Worm (Caenorhabditis elegans) whole organism, late embryonic: ENCODE data around the gene F47G3.3.

ENCODE experiments used
- F13H6.1 ChIP-seq: sonication (generic microtip); optimal IDR thresholded peaks from 2 replicates; lab custom pipeline; 2016; ENCODE audit warnings: missing genetic modification characterization, missing compliant biosample characterization
- T23F11.4 ChIP-seq: fragments of 200-800 bp; sonication (Bioruptor generic); optimal IDR thresholded peaks from 2 replicates; lab custom pipeline; 2018; ENCODE audit warnings: mild to moderate bottlenecking, missing genetic modification characterization, missing compliant biosample characterization
- Y22D7AL.16 ChIP-seq: sonication (generic microtip); optimal IDR thresholded peaks from 2 replicates; lab custom pipeline; 2016; ENCODE audit warnings: missing genetic modification characterization, missing compliant biosample characterization
- ahr-1 ChIP-seq: sonication (generic microtip); optimal IDR thresholded peaks from 2 replicates; lab custom pipeline; 2016; ENCODE audit warnings: missing genetic modification characterization, missing compliant biosample characterization
- ama-1 ChIP-seq: fragments of 150-350 bp; optimal IDR thresholded peaks from 2 replicates; lab custom pipeline; 2014
- ceh-14 ChIP-seq: sonication (generic microtip); optimal IDR thresholded peaks from 2 replicates; lab custom pipeline; 2016; ENCODE audit warnings: missing genotype, missing genetic modification characterization, missing compliant biosample characterization
- ceh-19 ChIP-seq: fragments of 200-800 bp; sonication (Bioruptor generic); optimal IDR thresholded peaks from 2 replicates; lab custom pipeline; 2018; ENCODE audit warnings: mild to moderate bottlenecking, missing genetic modification characterization, missing compliant biosample characterization
- ceh-22 ChIP-seq: sonication (generic microtip); optimal IDR thresholded peaks from 2 replicates; lab custom pipeline; 2017; ENCODE audit warnings: missing biosample characterization, missing genetic modification characterization
- ceh-6 ChIP-seq: fragments of 200-800 bp; sonication (Bioruptor generic); optimal IDR thresholded peaks from 2 replicates; lab custom pipeline; 2018; ENCODE audit warnings: mild to moderate bottlenecking, missing genetic modification characterization, missing compliant biosample characterization
- dmd-4 ChIP-seq: sonication (generic microtip); optimal IDR thresholded peaks from 2 replicates; lab custom pipeline; 2016; ENCODE audit warnings: borderline replicate concordance, missing genetic modification characterization, missing compliant biosample characterization
- elt-2 ChIP-seq: sonication (generic microtip); optimal IDR thresholded peaks from 2 replicates; lab custom pipeline; 2016; ENCODE audit warnings: missing genetic modification reagents, missing genetic modification characterization, missing compliant biosample characterization
- fax-1 ChIP-seq: sonication (generic microtip); optimal IDR thresholded peaks from 2 replicates; lab custom pipeline; 2016; ENCODE audit warnings: missing genotype, missing genetic modification characterization, missing compliant biosample characterization
- fkh-6 ChIP-seq: sonication (generic microtip); optimal IDR thresholded peaks from 2 replicates; lab custom pipeline; 2016; ENCODE audit warnings: missing genetic modification characterization, missing compliant biosample characterization
- hlh-15 ChIP-seq: sonication (generic microtip); optimal IDR thresholded peaks from 2 replicates; lab custom pipeline; 2016; ENCODE audit warnings: missing genetic modification characterization, missing compliant biosample characterization
- hlh-30 ChIP-seq: sonication (generic microtip); optimal IDR thresholded peaks from 2 replicates; lab custom pipeline; 2017; ENCODE audit warnings: antibody characterized with exemption, missing genetic modification characterization, missing compliant biosample characterization; ENCODE audit not compliant: insufficient read depth
- hlh-8 ChIP-seq: sonication (generic microtip); optimal IDR thresholded peaks from 2 replicates; lab custom pipeline; 2016; ENCODE audit warnings: missing genotype, missing genetic modification characterization, missing compliant biosample characterization
- madf-2 ChIP-seq: sonication (generic microtip); optimal IDR thresholded peaks from 2 replicates; lab custom pipeline; 2017; ENCODE audit warnings: missing genetic modification characterization, missing compliant biosample characterization
- nhr-11 ChIP-seq: fragments of 150-350 bp; optimal IDR thresholded peaks from 2 replicates; lab custom pipeline; 2014; ENCODE audit warnings: missing biosample characterization, missing genetic modification characterization
- nhr-232 ChIP-seq: sonication (generic microtip); optimal IDR thresholded peaks from 2 replicates; lab custom pipeline; 2016; ENCODE audit warnings: missing genetic modification characterization, missing compliant biosample characterization
- npax-4 ChIP-seq: sonication (generic microtip); optimal IDR thresholded peaks from 2 replicates; lab custom pipeline; 2016; ENCODE audit warnings: missing genetic modification characterization, missing compliant biosample characterization
- odd-2 ChIP-seq: sonication (generic microtip); optimal IDR thresholded peaks from 2 replicates; lab custom pipeline; 2017; ENCODE audit warnings: antibody characterized with exemption, mild to moderate bottlenecking, missing genetic modification characterization, missing compliant biosample characterization
- pax-1 ChIP-seq: fragments of 150-350 bp; optimal IDR thresholded peaks from 2 replicates; lab custom pipeline; 2014; ENCODE audit warnings: missing biosample characterization, missing genetic modification characterization
- pha-2 ChIP-seq: sonication (generic microtip); optimal IDR thresholded peaks from 2 replicates; lab custom pipeline; 2017; ENCODE audit warnings: mild to moderate bottlenecking, missing genetic modification characterization, missing compliant biosample characterization
- pha-4 ChIP-seq: fragments of 150-350 bp; optimal IDR thresholded peaks from 2 replicates; lab custom pipeline; 2018; ENCODE audit warnings: missing biosample characterization, missing genetic modification reagents, missing genetic modification characterization
- pqm-1 ChIP-seq: sonication (generic microtip); optimal IDR thresholded peaks from 2 replicates; lab custom pipeline; 2016; ENCODE audit warnings: missing genetic modification characterization, missing compliant biosample characterization
- ref-2 ChIP-seq: sonication (generic microtip); optimal IDR thresholded peaks from 2 replicates; lab custom pipeline; 2016; ENCODE audit warnings: missing genetic modification characterization, missing compliant biosample characterization
- sdc-2 ChIP-seq: sonication (generic microtip); optimal IDR thresholded peaks from 2 replicates; lab custom pipeline; 2016; ENCODE audit warnings: missing genotype, missing genetic modification characterization, missing compliant biosample characterization
- sox-2 ChIP-seq: fragments of 200-800 bp; sonication (Bioruptor generic); IDR thresholded peaks from 2 replicates; pipeline ENCODE4 v1.3.6; 2022; ENCODE audit warnings: missing genetic modification reagents, missing genetic modification characterization, missing compliant biosample characterization
- sox-4 ChIP-seq: sonication (generic microtip); optimal IDR thresholded peaks from 2 replicates; lab custom pipeline; 2017; ENCODE audit warnings: mild to moderate bottlenecking, missing genetic modification characterization, inconsistent platforms, missing compliant biosample characterization
- tbx-2 ChIP-seq: sonication (generic microtip); optimal IDR thresholded peaks from 2 replicates; lab custom pipeline; 2016; ENCODE audit warnings: missing genetic modification characterization, missing compliant biosample characterization
- tbx-7 ChIP-seq: sonication (generic microtip); optimal IDR thresholded peaks from 2 replicates; lab custom pipeline; 2016; ENCODE audit warnings: missing genotype, missing genetic modification characterization, missing compliant biosample characterization
- unc-42 ChIP-seq: sonication (generic microtip); optimal IDR thresholded peaks from 2 replicates; lab custom pipeline; 2016; ENCODE audit warnings: missing genotype, missing genetic modification characterization, missing compliant biosample characterization
- unc-55 ChIP-seq: sonication (generic microtip); optimal IDR thresholded peaks from 2 replicates; lab custom pipeline; 2017; ENCODE audit warnings: missing biosample characterization, missing genetic modification reagents, missing genetic modification characterization
- unc-86 ChIP-seq: sonication (generic microtip); optimal IDR thresholded peaks from 2 replicates; lab custom pipeline; 2016; ENCODE audit warnings: missing genetic modification characterization, missing compliant biosample characterization

The F47G3.3 gene

ce11 chrX:2375300-2376035 lies at the start of gene F47G3.3:
Gene F47G3.3 (plus strand): TSS chrX:2375985.
- TF ChIP-seq unc-42 (tag; lab: Kevin White, UChicago) (no peak), madf-2 (tag; lab: Kevin White, UChicago) (no peak), sox-4 (tag; lab: Kevin White, UChicago) (no peak), ceh-22 (tag; lab: Kevin White, UChicago) (no peak), unc-86 (tag; lab: Kevin White, UChicago) (no peak), pha-2 (no peak), T23F11.4 (GFP tag; lab: Kevin White, UChicago) (no peak)

DNA sequence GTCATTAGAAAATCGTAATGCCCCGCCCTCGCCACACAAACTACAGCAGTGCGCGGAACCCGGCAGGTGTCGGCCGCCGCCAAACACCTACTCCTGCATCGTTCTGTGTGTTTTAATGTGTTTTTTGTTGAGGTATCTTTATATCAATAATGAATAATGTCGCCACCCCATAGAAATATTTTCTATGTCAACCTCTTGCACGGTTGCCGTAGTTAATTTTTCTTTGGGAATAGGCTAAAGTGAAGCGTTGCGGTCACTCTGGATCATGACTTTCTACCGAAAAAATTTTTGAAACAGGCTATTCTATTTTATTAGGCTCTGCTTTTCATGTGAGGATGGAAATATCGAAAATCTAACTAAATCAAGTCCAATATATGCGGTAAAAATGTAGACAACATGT lies 46.9 kb upstream of the F47G3.3 start:
- no peak for TF ChIP-seq fax-1 (tag; lab: Kevin White, UChicago)
- TF ChIP-seq Y22D7AL.16 (tag; lab: Kevin White, UChicago), result no peak
- peak; percentile 12 for TF ChIP-seq elt-2 (tag; lab: Kevin White, UChicago)
- peak; percentile 16 for TF ChIP-seq tbx-2 (tag; lab: Kevin White, UChicago)
- TF ChIP-seq ama-1 (lab: Kevin White, UChicago), result peak; percentile 69

DNA sequence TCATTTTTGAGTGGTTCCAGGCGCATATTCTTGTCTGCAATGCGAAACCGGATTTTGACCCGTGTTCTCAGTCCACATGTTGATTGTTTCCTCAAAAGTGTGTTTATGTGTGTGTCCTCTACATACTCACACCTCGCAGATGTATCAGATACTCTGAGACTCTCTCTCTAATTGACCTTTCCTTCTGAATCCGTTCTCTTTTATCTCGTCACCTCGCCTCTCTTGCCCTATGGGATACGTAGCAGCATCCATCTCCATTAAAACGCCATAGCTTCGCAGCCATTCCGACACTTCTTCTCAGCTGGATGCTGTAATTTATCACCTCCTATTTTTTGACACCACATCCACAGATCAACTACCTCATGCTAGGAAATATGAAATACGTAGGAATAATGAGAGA lies 45.3 kb upstream of the F47G3.3 start:
- TF ChIP-seq ref-2 (tag; lab: Kevin White, UChicago), result peak; percentile 42
- no peak for TF ChIP-seq unc-42 (tag; lab: Kevin White, UChicago)
- TF ChIP-seq, all 69 proteins: peak for 1

- TF ChIP-seq sox-2 (GFP tag; lab: Robert Waterston, UW), result no peak
- no peak for TF ChIP-seq sdc-2 (tag; lab: Kevin White, UChicago)
- TF ChIP-seq sox-4 (tag; lab: Kevin White, UChicago), result no peak
- no peak for TF ChIP-seq fkh-6
- no peak for TF ChIP-seq ceh-14 (tag; lab: Kevin White, UChicago)
- TF ChIP-seq, all 69 proteins: peak for 0
Measured at ce11 chrX:2335384-2335783, 40.4 kb upstream of the F47G3.3 start, which contains the start of gene T01B6.1. Gene T01B6.1 (plus strand): TSS chrX:2335684.

- TF ChIP-seq nhr-232, result no peak
- TF ChIP-seq dmd-4 (tag; lab: Kevin White, UChicago), result no peak
- TF ChIP-seq hlh-15 (tag; lab: Kevin White, UChicago), result no peak
- TF ChIP-seq pax-1 (tag; lab: Kevin White, UChicago), result no peak
- TF ChIP-seq unc-55 (GFP tag; lab: Kevin White, UChicago), result no peak
- TF ChIP-seq pqm-1 (tag; lab: Kevin White, UChicago), result no peak
- no peak for TF ChIP-seq ceh-19
- TF ChIP-seq tbx-7 (tag; lab: Kevin White, UChicago), result no peak
- no peak for TF ChIP-seq F13H6.1
- TF ChIP-seq odd-2 (tag; lab: Kevin White, UChicago), result no peak
- no peak for TF ChIP-seq T23F11.4 (GFP tag; lab: Kevin White, UChicago)
- no peak for TF ChIP-seq hlh-30 (tag; lab: Kevin White, UChicago)
- TF ChIP-seq, all 69 proteins: peak for 0
Measured at ce11 chrX:2338210-2338609, 37.6 kb upstream of the F47G3.3 start, which contains the start of gene nlp-45. Gene nlp-45 (minus strand): TSS chrX:2338310.

ce11 chrX:2341989-2342388 lies 33.8 kb upstream of the F47G3.3 start, which contains the start of gene nlp-22:
Gene nlp-22 (minus strand): TSS chrX:2342089.
- TF ChIP-seq hlh-8, result no peak
- no peak for TF ChIP-seq F13H6.1
- TF ChIP-seq nhr-11 (tag; lab: Kevin White, UChicago), result no peak
- TF ChIP-seq ahr-1 (tag; lab: Kevin White, UChicago), result no peak
- TF ChIP-seq ceh-6, result no peak
- no peak for TF ChIP-seq pha-2
- no peak for TF ChIP-seq npax-4 (tag; lab: Kevin White, UChicago)
- no peak for TF ChIP-seq pha-4 (tag; lab: Kevin White, UChicago)
- no peak for TF ChIP-seq ceh-22 (tag; lab: Kevin White, UChicago)
